Fruit fly (Drosophila melanogaster) whole organism, embryonic: Measurements from ENCODE around the gene pcm.
A peak's percentile ranks its signal among the peaks of the same experiment; 100 is the strongest.

Experiments used
- CG13287 ChIP-seq: fragments of 200-800 bp; sonication (Bioruptor generic); IDR thresholded peaks from 2 replicates; pipeline ENCODE4 v1.3.6; 2022; ENCODE audit warnings: missing biosample characterization, missing genetic modification characterization; ENCODE audit not compliant: partially characterized antibody
- CG15269 ChIP-seq: fragments of 200-800 bp; sonication (Bioruptor generic); optimal IDR thresholded peaks from 2 replicates; lab custom pipeline; 2018; ENCODE audit warnings: missing biosample characterization, mild to moderate bottlenecking, missing genetic modification characterization, moderate library complexity
- CG16779 ChIP-seq: fragments of 200-800 bp; sonication (Bioruptor generic); IDR thresholded peaks from 2 replicates; pipeline ENCODE4 v1.3.6; 2022; ENCODE audit warnings: missing biosample characterization, missing genetic modification characterization
- CG17385 ChIP-seq: fragments of 200-800 bp; sonication (Bioruptor generic); optimal IDR thresholded peaks from 3 replicates; lab custom pipeline; 2018; ENCODE audit warnings: missing biosample characterization, mild to moderate bottlenecking, missing genetic modification characterization
- CG17829 ChIP-seq: fragments of 200-800 bp; optimal IDR thresholded peaks from 2 replicates; lab custom pipeline; 2019; ENCODE audit warnings: missing biosample characterization, mild to moderate bottlenecking, missing genetic modification characterization, moderate library complexity
- CG3065 ChIP-seq: fragments of 200-800 bp; sonication (Bioruptor generic); optimal IDR thresholded peaks from 2 replicates; lab custom pipeline; 2016; ENCODE audit warnings: missing biosample characterization, missing genetic modification characterization
- CG31388 ChIP-seq: fragments of 200-800 bp; sonication (Bioruptor generic); optimal IDR thresholded peaks from 2 replicates; lab custom pipeline; 2016; ENCODE audit warnings: missing biosample characterization, missing genetic modification characterization
- CG32767 ChIP-seq: fragments of 200-800 bp; sonication (Bioruptor generic); IDR thresholded peaks from 2 replicates; pipeline ENCODE4 v1.3.6; 2022; ENCODE audit warnings: missing biosample characterization, missing genetic modification characterization
- CG34224 ChIP-seq: fragments of 200-800 bp; sonication (Bioruptor generic); IDR thresholded peaks from 3 replicates; pipeline ENCODE4 v1.3.6; 2022; ENCODE audit warnings: missing biosample characterization, missing genetic modification characterization; ENCODE audit not compliant: partially characterized antibody
- CG3726 ChIP-seq: fragments of 200-800 bp; sonication (Bioruptor generic); IDR thresholded peaks from 3 replicates; pipeline ENCODE4, ENCODE4 v1.3.6; 2022; ENCODE audit warnings: missing biosample characterization, missing genetic modification characterization
- CG3847 ChIP-seq: fragments of 200-800 bp; sonication (Bioruptor generic); IDR thresholded peaks from 2 replicates; pipeline ENCODE4 v1.3.6; 2022; ENCODE audit warnings: missing biosample characterization, missing genetic modification characterization
- CG8388 ChIP-seq: fragments of 200-800 bp; sonication (Bioruptor generic); optimal IDR thresholded peaks from 2 replicates; lab custom pipeline; 2019; ENCODE audit warnings: missing biosample characterization, mild to moderate bottlenecking, missing genetic modification characterization, moderate library complexity
- CG9437 ChIP-seq: fragments of 200-800 bp; sonication (Bioruptor generic); optimal IDR thresholded peaks from 2 replicates; lab custom pipeline; 2018; ENCODE audit warnings: missing biosample characterization, mild to moderate bottlenecking, missing genetic modification characterization
- CrebB ChIP-seq: fragments of 200-800 bp; sonication (Bioruptor generic); optimal IDR thresholded peaks from 3 replicates; lab custom pipeline; 2018; ENCODE audit warnings: missing biosample characterization, mild to moderate bottlenecking, missing genetic modification characterization
- D19B ChIP-seq: fragments of 200-800 bp; sonication (Bioruptor generic); optimal IDR thresholded peaks from 2 replicates; lab custom pipeline; 2017; ENCODE audit warnings: missing biosample characterization, mild to moderate bottlenecking, missing genetic modification characterization
- Dfd ChIP-seq, 2 experiments: fragments of >200 bp; optimal IDR thresholded peaks; 2 replicates each; lab custom pipeline; 2017; ENCODE audit warnings: missing biosample characterization in 2 of 2, missing genetic modification characterization in 2 of 2
- Doc2 ChIP-seq: fragments of 200-800 bp; sonication (Bioruptor generic); IDR thresholded peaks from 2 replicates; pipeline ENCODE4 v1.3.6; 2022; ENCODE audit warnings: missing biosample characterization, missing genetic modification characterization
- Dref ChIP-seq: fragments of 200-800 bp; sonication (Bioruptor generic); IDR thresholded peaks from 2 replicates; pipeline ENCODE4 v1.3.6; 2022; ENCODE audit warnings: missing biosample characterization, missing genetic modification characterization
- Drgx ChIP-seq: fragments of 200-800 bp; sonication (Bioruptor generic); IDR thresholded peaks from 2 replicates; pipeline ENCODE4 v1.3.6; 2022; ENCODE audit warnings: missing biosample characterization, missing genetic modification characterization
- Hmr ChIP-seq: fragments of 200-800 bp; sonication (Bioruptor generic); optimal IDR thresholded peaks from 3 replicates; lab custom pipeline; 2017; ENCODE audit warnings: mild to moderate bottlenecking, missing biosample characterization, missing genetic modification reagents, missing genetic modification characterization
- MBD-R2 ChIP-seq: fragments of 200-800 bp; sonication (Bioruptor generic); IDR thresholded peaks from 2 replicates; pipeline ENCODE4 v1.3.6; 2022; ENCODE audit warnings: missing biosample characterization, missing genetic modification characterization
- MESR4 ChIP-seq: fragments of 200-800 bp; sonication (Bioruptor generic); optimal IDR thresholded peaks from 2 replicates; lab custom pipeline; 2018; ENCODE audit warnings: missing biosample characterization, mild to moderate bottlenecking, missing genetic modification characterization, moderate library complexity
- Mad ChIP-seq: fragments of 200-800 bp; sonication (Bioruptor generic); optimal IDR thresholded peaks from 2 replicates; lab custom pipeline; 2016; ENCODE audit warnings: missing biosample characterization, missing genetic modification characterization
- Mrtf ChIP-seq: fragments of 200-800 bp; sonication (Bioruptor generic); IDR thresholded peaks from 3 replicates; pipeline ENCODE4 v1.3.6; 2022; ENCODE audit warnings: missing biosample characterization, missing genetic modification characterization
- NFAT ChIP-seq: fragments of 200-800 bp; sonication (Bioruptor generic); IDR thresholded peaks from 2 replicates; pipeline ENCODE4 v1.3.6; 2022; ENCODE audit warnings: missing biosample characterization, missing genetic modification characterization
- Oli ChIP-seq: fragments of 200-800 bp; sonication (Bioruptor generic); optimal IDR thresholded peaks from 2 replicates; lab custom pipeline; 2018; ENCODE audit warnings: missing biosample characterization, mild to moderate bottlenecking, missing genetic modification characterization, moderate library complexity
- Pdp1 ChIP-seq, 2 experiments: fragments of 200-800 bp; sonication (Bioruptor generic); optimal IDR thresholded peaks; 3 replicates each; lab custom pipeline; 2016; ENCODE audit warnings: missing biosample characterization in 2 of 2, missing genetic modification characterization in 2 of 2, mild to moderate bottlenecking in 1 of 2, moderate library complexity in 1 of 2
- Scr ChIP-seq: fragments of 200-800 bp; sonication (Bioruptor generic); IDR thresholded peaks from 2 replicates; pipeline ENCODE4 v1.3.6; 2022; ENCODE audit warnings: missing biosample characterization, missing genetic modification characterization; ENCODE audit not compliant: partially characterized antibody
- YL-1 ChIP-seq: fragments of 200-800 bp; sonication (Bioruptor generic); optimal IDR thresholded peaks from 3 replicates; lab custom pipeline; 2017; ENCODE audit warnings: missing biosample characterization, mild to moderate bottlenecking, missing genetic modification characterization
- bbx ChIP-seq: fragments of 200-800 bp; sonication (Bioruptor generic); IDR thresholded peaks from 2 replicates; pipeline ENCODE4 v1.3.6; 2022; ENCODE audit warnings: missing biosample characterization, missing genetic modification characterization; ENCODE audit not compliant: partially characterized antibody
- crp ChIP-seq, 2 experiments: fragments of 200-800 bp; sonication (Bioruptor generic); optimal IDR thresholded peaks; 2 replicates in 1 of 2; 3 replicates in 1 of 2; lab custom pipeline; 2017; ENCODE audit warnings: missing biosample characterization in 2 of 2, missing genetic modification characterization in 2 of 2, mild to moderate bottlenecking in 1 of 2, moderate library complexity in 1 of 2
- fd102C ChIP-seq: fragments of 200-800 bp; sonication (Bioruptor generic); optimal IDR thresholded peaks from 2 replicates; lab custom pipeline; 2018; ENCODE audit warnings: missing biosample characterization, mild to moderate bottlenecking, missing genetic modification characterization, moderate library complexity
- fd64A ChIP-seq: fragments of 200-800 bp; sonication (Bioruptor generic); optimal IDR thresholded peaks from 3 replicates; lab custom pipeline; 2018; ENCODE audit warnings: missing biosample characterization, mild to moderate bottlenecking, missing genetic modification characterization
- hb ChIP-seq: fragments of 200-800 bp; sonication (Bioruptor generic); IDR thresholded peaks from 3 replicates; pipeline ENCODE4 v1.3.6; 2022; ENCODE audit warnings: missing biosample characterization, missing genetic modification characterization; ENCODE audit not compliant: partially characterized antibody
- kah ChIP-seq: fragments of 200-800 bp; sonication (Bioruptor generic); optimal IDR thresholded peaks from 2 replicates; lab custom pipeline; 2018; ENCODE audit warnings: missing biosample characterization, mild to moderate bottlenecking, missing genetic modification characterization
- kni ChIP-seq: fragments of 200-800 bp; sonication (Bioruptor generic); optimal IDR thresholded peaks from 3 replicates; lab custom pipeline; 2017; ENCODE audit warnings: mild to moderate bottlenecking, missing biosample characterization, missing genetic modification reagents, missing genetic modification characterization
- lilli ChIP-seq: fragments of 200-800 bp; sonication (Bioruptor generic); optimal IDR thresholded peaks from 3 replicates; lab custom pipeline; 2016; ENCODE audit warnings: missing biosample characterization, missing genetic modification characterization
- lola ChIP-seq, 3 experiments: fragments of >200 bp in 2 of 3; fragments of 200-800 bp in 1 of 3; sonication (Bioruptor generic) in 1 of 3; optimal IDR thresholded peaks; 2 replicates each; lab custom pipeline; 2017 to 2019; ENCODE audit warnings: missing biosample characterization in 3 of 3, missing genetic modification characterization in 3 of 3, mild to moderate bottlenecking in 1 of 3, moderate library complexity in 1 of 3
- nom ChIP-seq: fragments of 200-800 bp; sonication (Bioruptor generic); optimal IDR thresholded peaks from 2 replicates; lab custom pipeline; 2017; ENCODE audit warnings: missing biosample characterization, missing genetic modification characterization, mild to moderate bottlenecking, moderate library complexity, missing genetic modification reagents
- pan ChIP-seq, 4 experiments: fragments of >200 bp in 3 of 4; fragments of 200-800 bp in 1 of 4; sonication (Bioruptor generic) in 1 of 4; optimal IDR thresholded peaks in 3 of 4; IDR thresholded peaks in 1 of 4; 2 replicates each; pipeline versions ENCODE4 v1.3.6 to Lab custom; 2017 to 2022; ENCODE audit warnings: missing biosample characterization in 2 of 4, missing genetic modification characterization in 2 of 4, mixed read lengths in 1 of 4
- ranshi ChIP-seq: fragments of 200-800 bp; sonication (Bioruptor generic); IDR thresholded peaks from 2 replicates; pipeline ENCODE4 v1.3.6; 2022; ENCODE audit warnings: missing biosample characterization, missing genetic modification characterization
- scrt ChIP-seq: fragments of 200-800 bp; sonication (Bioruptor generic); optimal IDR thresholded peaks from 2 replicates; lab custom pipeline; 2018; ENCODE audit warnings: missing biosample characterization, mild to moderate bottlenecking, missing genetic modification characterization, moderate library complexity
- so ChIP-seq: fragments of 200-800 bp; sonication (Bioruptor generic); IDR thresholded peaks from 3 replicates; pipeline ENCODE4 v1.3.6; 2022; ENCODE audit warnings: missing biosample characterization, missing genetic modification characterization
- tna ChIP-seq: fragments of 200-800 bp; sonication (Bioruptor generic); IDR thresholded peaks from 2 replicates; pipeline ENCODE4 v1.3.6; 2022; ENCODE audit warnings: missing biosample characterization, missing genetic modification characterization; ENCODE audit not compliant: partially characterized antibody

Gene pcm

DNA sequence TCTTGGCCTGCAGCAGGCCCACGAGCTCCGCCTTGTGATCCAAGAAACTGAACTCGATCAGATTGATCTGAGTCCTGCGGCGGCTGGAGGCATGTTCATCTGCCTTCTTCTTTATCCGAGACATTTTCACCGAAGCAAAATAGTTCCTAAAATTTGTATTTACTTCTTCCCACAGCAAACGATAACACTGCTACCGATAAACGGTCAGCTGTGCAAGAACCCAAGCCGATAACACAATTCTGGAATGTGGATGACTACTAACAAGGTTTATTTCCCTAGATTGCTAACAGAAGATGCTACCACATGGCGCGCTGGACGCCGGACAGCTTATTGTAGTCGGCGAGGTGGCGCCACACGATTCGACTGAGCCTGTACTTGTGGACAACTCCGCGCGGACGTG lies 12.7 kb downstream of the pcm start, which contains the start of gene CG32533:
CG32533 (minus strand) TSS at position 278 of the 400 bp plus-strand sequence.
- TF ChIP-seq MESR4 (GFP tag; lab: Kevin White, UChicago) (peak; percentile 21), NFAT (GFP tag; lab: Robert Waterston, UW) (no peak), CG13287 (peak; percentile 9; the same call in 1 of the 2 replicates), tna (GFP tag; lab: Robert Waterston, UW) (peak; percentile 32; the same call in 1 of the 2 replicates), bbx (GFP tag; lab: Robert Waterston, UW) (0 out of 2 replicates have a peak, but pooled peaks have one; percentile 13), CG32767 (GFP tag; lab: Robert Waterston, UW) (no peak), crp (GFP tag; optimal IDR thresholded peaks at IDR 0.05; lab: Kevin White, UChicago) (peak in 1 of 2 experiments; percentile 62), Scr (GFP tag; lab: Robert Waterston, UW) (0 out of 2 replicates have a peak, but pooled peaks have one; percentile 8), MBD-R2 (peak; percentile 38; the same call in 1 of the 2 replicates), Pdp1 (GFP tag; optimal IDR thresholded peaks at IDR 0.05; lab: Kevin White, UChicago) (peak in 1 of 2 experiments; percentile 43), CG34224 (GFP tag; lab: Robert Waterston, UW) (0 out of 3 replicates have a peak, but pooled peaks have one; percentile 6), fd64A (GFP tag; lab: Kevin White, UChicago) (no peak), Dref (GFP tag; lab: Robert Waterston, UW) (peak; percentile 54)

DNA sequence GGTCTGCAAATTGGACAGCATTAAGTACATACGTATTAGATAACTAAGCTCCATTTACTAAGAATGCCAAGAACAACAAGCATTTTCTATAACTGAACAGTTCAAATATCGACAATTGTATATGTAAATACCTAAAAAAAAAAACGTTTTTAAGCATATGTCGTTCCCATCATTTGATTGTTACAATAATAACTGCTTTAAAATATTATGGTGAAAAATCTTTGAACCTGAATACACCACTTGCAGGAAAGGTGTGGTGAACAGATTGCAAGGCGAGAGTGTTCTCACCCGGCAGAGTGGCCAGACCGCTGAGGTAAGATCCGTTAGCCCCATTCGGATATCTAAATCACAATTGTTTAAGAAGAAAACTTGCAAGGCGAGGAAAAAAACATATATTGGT lies 17.0 kb downstream of the pcm start, which contains the start of gene narya:
narya (plus strand) TSS at position 301 of the 400 bp plus-strand sequence.
- TF ChIP-seq so (GFP tag; lab: Robert Waterston, UW) (no peak), CG3847 (GFP tag; lab: Robert Waterston, UW) (no peak)

DNA sequence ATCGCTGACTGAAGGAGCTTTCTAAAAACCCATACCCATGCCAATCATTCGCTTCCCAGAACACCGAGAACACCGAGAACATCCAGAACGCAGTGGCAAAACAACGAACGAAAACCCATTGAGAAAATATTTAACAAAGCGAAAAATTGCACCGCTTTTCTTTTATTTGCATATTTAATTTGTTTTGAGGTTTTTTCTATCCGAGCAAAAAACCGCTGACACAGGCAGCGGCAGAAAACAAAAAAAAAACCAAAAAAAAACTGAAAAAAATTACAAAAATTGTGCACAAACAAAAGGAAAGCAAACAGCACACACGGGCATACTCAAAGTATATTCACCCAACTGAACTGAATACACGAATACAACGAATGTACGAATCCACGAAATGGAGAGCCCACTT lies 30.2 kb downstream of the pcm start:
- no peak for TF ChIP-seq Drgx (GFP tag; lab: Robert Waterston, UW)
- TF ChIP-seq scrt (GFP tag; lab: Kevin White, UChicago) = no peak
- no peak for TF ChIP-seq kni
- no peak for TF ChIP-seq pan (optimal IDR thresholded peaks at IDR 0.05; lab: Kevin White, UChicago)
- TF ChIP-seq pan (GFP tag; optimal IDR thresholded peaks at IDR 0.05 in 1 of 2, IDR thresholded peaks at IDR 0.05 in 1 of 2) = no peak
- no peak for TF ChIP-seq so (GFP tag; lab: Robert Waterston, UW)
- no peak for TF ChIP-seq CG9437 (GFP tag; lab: Kevin White, UChicago)
- no peak for TF ChIP-seq CG3065 (GFP tag; lab: Kevin White, UChicago)
- no peak for TF ChIP-seq D19B
- TF ChIP-seq hb (GFP tag; lab: Robert Waterston, UW) = no peak
- no peak for TF ChIP-seq fd102C
- no peak for TF ChIP-seq lola (GFP tag; optimal IDR thresholded peaks at IDR 0.05; lab: Kevin White, UChicago)
- TF ChIP-seq Dfd (GFP tag; optimal IDR thresholded peaks at IDR 0.05; lab: Kevin White, UChicago) = no peak
- TF ChIP-seq Doc2 (GFP tag; lab: Robert Waterston, UW) = no peak
- TF ChIP-seq CG31388 (GFP tag; lab: Kevin White, UChicago) = no peak
- TF ChIP-seq Mad = no peak

DNA sequence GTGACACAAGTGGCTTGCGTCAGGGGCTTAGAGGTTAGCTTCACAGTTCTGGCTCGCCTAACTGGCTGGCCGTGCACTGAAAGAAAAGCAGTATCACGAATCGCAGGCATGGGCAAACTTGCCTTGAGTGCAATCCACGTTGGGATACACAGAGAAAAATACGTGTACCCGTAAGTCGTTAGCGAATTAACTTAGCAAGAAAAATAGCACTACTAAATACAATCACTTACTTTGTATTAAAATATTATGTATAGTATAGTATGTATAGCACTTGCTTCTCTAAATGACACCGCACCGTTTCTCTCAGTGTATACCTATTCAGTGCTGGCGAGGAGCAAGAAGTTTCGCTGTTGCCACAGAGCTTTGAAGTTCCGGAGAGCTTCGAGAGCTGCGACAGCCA lies 38.7 kb downstream of the pcm start:
- TF ChIP-seq kah (GFP tag; lab: Kevin White, UChicago) = no peak
- TF ChIP-seq CG16779 (GFP tag; lab: Robert Waterston, UW) = no peak
- TF ChIP-seq Mrtf (GFP tag; lab: Robert Waterston, UW) = 0 out of 3 replicates have a peak, but pooled peaks have one; percentile 7
- peak; percentile 61 for TF ChIP-seq Hmr (GFP tag; lab: Kevin White, UChicago)
- TF ChIP-seq CG17385 (GFP tag; lab: Kevin White, UChicago) = peak; percentile 34
- peak; percentile 52 for TF ChIP-seq CG15269 (tag; lab: Kevin White, UChicago)
- peak; percentile 31 for TF ChIP-seq lilli (GFP tag; lab: Kevin White, UChicago)
- TF ChIP-seq Drgx (GFP tag; lab: Robert Waterston, UW) = 0 out of 2 replicates have a peak, but pooled peaks have one; percentile 25
- no peak for TF ChIP-seq YL-1
- no peak for TF ChIP-seq CG3726 (GFP tag; lab: Robert Waterston, UW)
- no peak for TF ChIP-seq nom (GFP tag; lab: Kevin White, UChicago)
- peak; percentile 20 for TF ChIP-seq CG17829 (tag; lab: Kevin White, UChicago)
- peak; percentile 48 for TF ChIP-seq Oli
- peak; percentile 9 for TF ChIP-seq CG8388
- 0 out of 2 replicates have a peak, but pooled peaks have one; percentile 40 for TF ChIP-seq ranshi (GFP tag; lab: Robert Waterston, UW)
- no peak for TF ChIP-seq CrebB
